Worm (Caenorhabditis elegans) whole organism, mixed stage, embryonic: ENCODE data around the gene ttr-32.

Experiments used
- M03D4.4 ChIP-seq: sonication (generic microtip); optimal IDR thresholded peaks from 2 replicates; lab custom pipeline; 2017; ENCODE audit warnings: mild to moderate bottlenecking, missing genetic modification characterization, missing compliant biosample characterization
- ceh-39 ChIP-seq: fragments of 150-350 bp; optimal IDR thresholded peaks from 2 replicates; lab custom pipeline; 2014; ENCODE audit warnings: missing biosample characterization, missing genetic modification characterization
- ceh-43 ChIP-seq: fragments of 200-800 bp; sonication (Bioruptor generic); optimal IDR thresholded peaks from 2 replicates; lab custom pipeline; 2018; ENCODE audit warnings: mild to moderate bottlenecking, missing genetic modification characterization, moderate library complexity, missing compliant biosample characterization
- ces-1 ChIP-seq: fragments of 150-350 bp; optimal IDR thresholded peaks from 2 replicates; lab custom pipeline; 2014; ENCODE audit warnings: missing biosample characterization, missing genetic modification reagents, missing genetic modification characterization
- cnd-1 ChIP-seq: fragments of 200-800 bp; sonication (Bioruptor generic); optimal IDR thresholded peaks from 2 replicates; lab custom pipeline; 2018; ENCODE audit warnings: mild to moderate bottlenecking, missing genetic modification characterization, missing compliant biosample characterization
- drap-1 ChIP-seq: fragments of 200-800 bp; sonication (Bioruptor generic); optimal IDR thresholded peaks from 3 replicates; lab custom pipeline; 2018; ENCODE audit warnings: mild to moderate bottlenecking, missing genetic modification characterization, missing compliant biosample characterization
- elt-1 ChIP-seq: sonication (generic microtip); optimal IDR thresholded peaks from 2 replicates; lab custom pipeline; 2017; ENCODE audit warnings: missing genetic modification characterization, mild to moderate bottlenecking, missing compliant biosample characterization, antibody characterized with exemption, moderate library complexity, borderline replicate concordance; ENCODE audit not compliant: insufficient read depth
- elt-3 ChIP-seq: fragments of 150-350 bp; optimal IDR thresholded peaks from 2 replicates; lab custom pipeline; 2014; ENCODE audit warnings: missing biosample characterization, missing genetic modification characterization
- flh-1 ChIP-seq: fragments of 200-800 bp; sonication (Bioruptor generic); optimal IDR thresholded peaks from 2 replicates; lab custom pipeline; 2018; ENCODE audit warnings: mild to moderate bottlenecking, missing genetic modification characterization, moderate library complexity, missing compliant biosample characterization
- ham-2 ChIP-seq: fragments of 200-800 bp; sonication (Bioruptor generic); optimal IDR thresholded peaks from 2 replicates; lab custom pipeline; 2018; ENCODE audit warnings: mild to moderate bottlenecking, missing genetic modification characterization, missing compliant biosample characterization
- hlh-1 ChIP-seq: fragments of 150-350 bp; optimal IDR thresholded peaks from 2 replicates; lab custom pipeline; 2014; ENCODE audit warnings: missing biosample characterization, missing genetic modification reagents, missing genetic modification characterization
- lin-32 ChIP-seq: fragments of 200-800 bp; sonication (Bioruptor generic); optimal IDR thresholded peaks from 2 replicates; lab custom pipeline; 2018; ENCODE audit warnings: mild to moderate bottlenecking, missing genetic modification characterization, missing compliant biosample characterization
- lsy-2 ChIP-seq: fragments of 150-350 bp; optimal IDR thresholded peaks from 2 replicates; lab custom pipeline; 2014; ENCODE audit warnings: missing biosample characterization, missing genetic modification characterization
- mab-5 ChIP-seq: fragments of 150-350 bp; optimal IDR thresholded peaks from 2 replicates; lab custom pipeline; 2014; ENCODE audit warnings: missing biosample characterization, missing genetic modification characterization
- mep-1 ChIP-seq: fragments of 150-350 bp; optimal IDR thresholded peaks from 2 replicates; lab custom pipeline; 2017; ENCODE audit warnings: missing biosample characterization, missing genetic modification reagents, missing genetic modification characterization, inconsistent platforms
- mls-2 ChIP-seq: sonication (generic microtip); optimal IDR thresholded peaks from 2 replicates; lab custom pipeline; 2016; ENCODE audit warnings: mild to moderate bottlenecking, missing genetic modification characterization, moderate library complexity, missing compliant biosample characterization
- nhr-12 ChIP-seq: fragments of 150-350 bp; optimal IDR thresholded peaks from 2 replicates; lab custom pipeline; 2014; ENCODE audit warnings: missing biosample characterization, missing genetic modification characterization
- nhr-237 ChIP-seq: fragments of 150-350 bp; optimal IDR thresholded peaks from 2 replicates; lab custom pipeline; 2014; ENCODE audit warnings: missing biosample characterization, missing genetic modification characterization
- nhr-28 ChIP-seq: fragments of 150-350 bp; optimal IDR thresholded peaks from 2 replicates; lab custom pipeline; 2014; ENCODE audit warnings: missing biosample characterization, missing genetic modification characterization
- nhr-76 ChIP-seq: sonication (generic microtip); optimal IDR thresholded peaks from 2 replicates; lab custom pipeline; 2017; ENCODE audit warnings: missing biosample characterization, missing genetic modification characterization
- pha-4 ChIP-seq: fragments of 150-350 bp; optimal IDR thresholded peaks from 2 replicates; lab custom pipeline; 2018; ENCODE audit warnings: missing biosample characterization, missing genetic modification reagents, missing genetic modification characterization
- sem-2 ChIP-seq: fragments of 200-800 bp; sonication (Bioruptor generic); optimal IDR thresholded peaks from 2 replicates; lab custom pipeline; 2018; ENCODE audit warnings: mild to moderate bottlenecking, missing genetic modification characterization, missing compliant biosample characterization
- snpc-4 ChIP-seq: fragments of 150-350 bp; optimal IDR thresholded peaks from 2 replicates; lab custom pipeline; 2014; ENCODE audit warnings: missing biosample characterization, missing genetic modification characterization
- tbx-8 ChIP-seq: fragments of 200-800 bp; sonication (Bioruptor generic); optimal IDR thresholded peaks from 2 replicates; lab custom pipeline; 2018; ENCODE audit warnings: mild to moderate bottlenecking, missing genetic modification characterization, moderate library complexity, missing compliant biosample characterization
- unc-120 ChIP-seq: sonication (generic microtip); optimal IDR thresholded peaks from 2 replicates; lab custom pipeline; 2017; ENCODE audit warnings: missing genetic modification characterization, missing compliant biosample characterization; ENCODE audit not compliant: poor library complexity, severe bottlenecking
- unc-39 ChIP-seq: fragments of 150-350 bp; optimal IDR thresholded peaks from 2 replicates; lab custom pipeline; 2014; ENCODE audit warnings: missing biosample characterization, missing genetic modification characterization
- unc-62 ChIP-seq: fragments of 150-350 bp; optimal IDR thresholded peaks from 2 replicates; lab custom pipeline; 2014; ENCODE audit warnings: missing biosample characterization, missing genetic modification reagents, missing genetic modification characterization
- zip-8 ChIP-seq: fragments of 150-350 bp; optimal IDR thresholded peaks from 2 replicates; lab custom pipeline; 2014; ENCODE audit warnings: missing biosample characterization, missing genetic modification characterization
- ztf-11 ChIP-seq: fragments of 150-350 bp; optimal IDR thresholded peaks from 2 replicates; lab custom pipeline; 2014; ENCODE audit warnings: missing biosample characterization, missing genetic modification characterization

Gene ttr-32

DNA sequence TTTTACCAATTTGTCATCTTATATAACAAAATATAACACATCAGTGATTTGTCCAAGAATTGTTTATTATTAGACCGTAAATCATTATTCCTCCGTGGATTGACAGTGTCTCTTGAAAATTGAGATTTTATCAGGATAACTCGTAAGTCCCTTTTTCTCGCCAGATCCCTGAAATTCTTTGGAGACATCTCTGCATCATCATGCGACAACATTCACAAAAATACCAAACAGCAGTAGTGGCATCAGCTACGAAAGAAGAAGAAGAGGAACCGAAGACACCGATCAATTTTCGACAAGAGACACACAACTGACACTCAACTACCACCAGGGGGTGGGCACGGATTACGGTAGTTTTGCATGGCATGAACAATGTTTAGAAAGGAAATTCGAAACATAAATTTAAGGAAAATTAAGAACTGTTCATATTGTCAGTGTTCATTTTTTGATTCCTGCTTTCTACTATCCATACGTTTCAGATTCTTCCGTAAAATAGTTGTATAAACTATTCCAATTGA lies 41.3 kb upstream of the ttr-32 start:
- peak; percentile 15 for TF ChIP-seq lsy-2 (tag; lab: Kevin White, UChicago)
- TF ChIP-seq unc-120 (tag; lab: Kevin White, UChicago), result no peak
- TF ChIP-seq unc-62 (GFP tag; lab: Kevin White, UChicago), result peak; percentile 64
- no peak for TF ChIP-seq pha-4 (tag; lab: Kevin White, UChicago)
- TF ChIP-seq hlh-1 (tag; lab: Kevin White, UChicago), result peak; percentile 1
- peak; percentile 27 for TF ChIP-seq elt-1 (tag; lab: Kevin White, UChicago)

DNA sequence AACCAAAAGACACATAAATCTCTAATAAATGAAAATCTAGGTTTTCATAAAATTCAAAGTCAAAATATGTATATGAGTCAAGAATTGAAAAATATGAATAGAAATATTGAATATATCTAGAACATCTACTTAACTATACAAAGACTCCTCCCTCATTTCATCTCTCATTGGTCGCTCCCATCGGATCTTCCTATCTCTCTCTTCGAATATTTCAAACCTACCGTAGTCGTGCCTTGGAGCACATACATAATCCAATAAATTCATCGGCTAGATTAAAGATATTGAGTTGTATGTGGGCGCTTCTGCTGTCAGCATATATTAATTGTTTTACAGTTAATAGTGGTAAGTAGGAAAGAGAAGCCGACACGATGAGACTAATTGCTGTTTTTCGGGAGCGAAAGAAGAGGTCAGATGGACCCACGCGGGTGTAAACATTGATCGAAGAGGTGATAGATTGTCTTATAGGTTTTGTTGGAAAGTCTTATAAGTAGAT lies 39.2 kb upstream of the ttr-32 start:
- TF ChIP-seq ceh-39, result no peak
- peak; percentile 81 for TF ChIP-seq unc-62 (GFP tag; lab: Kevin White, UChicago)
- no peak for TF ChIP-seq lin-32
- peak; percentile 30 for TF ChIP-seq lsy-2 (tag; lab: Kevin White, UChicago)
- TF ChIP-seq ceh-43 (GFP tag; lab: Kevin White, UChicago), result no peak
- TF ChIP-seq ham-2 (GFP tag; lab: Kevin White, UChicago), result no peak

DNA sequence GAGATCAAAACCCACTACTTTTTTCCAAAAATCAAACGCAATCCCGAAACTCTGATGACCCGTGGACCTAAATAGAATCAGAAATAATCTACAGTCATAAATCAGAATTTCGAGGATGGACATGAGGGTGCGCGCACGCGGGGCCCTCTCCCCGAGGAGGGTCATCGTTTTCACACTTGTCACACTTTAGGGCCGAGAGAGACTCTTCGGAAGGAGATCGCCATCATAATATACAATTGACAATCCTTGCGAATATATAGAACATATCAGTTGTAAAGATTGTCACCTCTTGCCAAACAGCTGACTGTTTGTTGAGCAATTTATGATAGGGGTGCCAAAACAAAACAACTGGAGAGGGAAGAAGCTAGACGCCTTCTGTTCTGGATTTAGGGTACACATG lies 36.1 kb upstream of the ttr-32 start:
- TF ChIP-seq sem-2 (GFP tag; lab: Kevin White, UChicago), result no peak
- TF ChIP-seq zip-8 (tag; lab: Kevin White, UChicago), result no peak
- TF ChIP-seq elt-1 (tag; lab: Kevin White, UChicago), result no peak
- no peak for TF ChIP-seq unc-39 (tag; lab: Kevin White, UChicago)
- no peak for TF ChIP-seq snpc-4
- no peak for TF ChIP-seq lsy-2 (tag; lab: Kevin White, UChicago)
- TF ChIP-seq unc-120 (tag; lab: Kevin White, UChicago), result no peak
- no peak for TF ChIP-seq nhr-12 (tag; lab: Kevin White, UChicago)
- no peak for TF ChIP-seq nhr-28 (tag; lab: Kevin White, UChicago)
- TF ChIP-seq hlh-1 (tag; lab: Kevin White, UChicago), result peak; percentile 70
- TF ChIP-seq tbx-8 (GFP tag; lab: Kevin White, UChicago), result no peak
- no peak for TF ChIP-seq flh-1
- TF ChIP-seq unc-62 (GFP tag; lab: Kevin White, UChicago), result peak; percentile 79
- no peak for TF ChIP-seq ham-2 (GFP tag; lab: Kevin White, UChicago)
- no peak for TF ChIP-seq nhr-76
- no peak for TF ChIP-seq mab-5
- TF ChIP-seq ces-1 (GFP tag; lab: Kevin White, UChicago), result no peak
- no peak for TF ChIP-seq ceh-43 (GFP tag; lab: Kevin White, UChicago)

DNA sequence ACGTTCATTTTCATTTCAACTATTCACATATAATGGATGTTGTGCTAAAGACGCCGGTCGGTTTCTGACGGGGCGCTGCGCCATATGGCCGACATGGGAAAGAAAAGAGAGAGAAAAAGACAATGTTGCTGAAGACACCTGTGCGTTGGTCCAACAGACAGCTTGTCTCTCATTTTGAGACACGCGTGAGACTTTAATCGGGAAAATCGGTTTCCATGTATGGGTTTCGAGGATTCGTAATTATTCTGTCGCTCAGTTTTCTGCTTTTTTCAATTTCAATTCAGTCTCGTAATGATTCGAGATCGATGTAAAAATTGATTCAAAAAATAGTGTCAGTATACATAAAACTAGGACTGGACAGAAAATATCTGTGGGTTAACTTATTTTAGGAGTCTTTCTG lies 35.4 kb upstream of the ttr-32 start:
- TF ChIP-seq unc-39 (tag; lab: Kevin White, UChicago) (no peak), ztf-11 (no peak), elt-3 (no peak), snpc-4 (no peak), mab-5 (no peak), nhr-237 (no peak), M03D4.4 (tag; lab: Kevin White, UChicago) (no peak), tbx-8 (GFP tag; lab: Kevin White, UChicago) (no peak), sem-2 (GFP tag; lab: Kevin White, UChicago) (no peak), elt-1 (tag; lab: Kevin White, UChicago) (no peak), nhr-76 (no peak), unc-120 (tag; lab: Kevin White, UChicago) (no peak), zip-8 (tag; lab: Kevin White, UChicago) (no peak)

DNA sequence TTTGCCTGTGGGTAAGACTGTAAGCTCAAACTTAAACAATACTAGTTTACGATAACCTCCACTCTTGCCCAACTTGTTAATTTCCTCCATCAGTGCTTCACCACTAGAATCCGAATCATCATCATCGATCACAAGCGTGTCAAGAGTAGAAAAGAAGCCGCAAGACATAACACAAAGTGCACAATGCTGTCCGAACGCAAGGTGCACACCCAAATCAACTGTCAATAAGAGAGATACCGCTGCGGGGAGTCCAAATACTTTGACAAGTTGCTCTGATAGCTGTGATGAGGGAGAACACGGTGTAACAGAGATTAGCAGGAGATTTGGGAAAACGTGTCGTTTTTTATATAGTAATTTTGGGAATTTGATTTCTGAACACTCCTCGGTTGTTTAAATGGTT lies 34.8 kb upstream of the ttr-32 start:
- TF ChIP-seq ceh-43 (GFP tag; lab: Kevin White, UChicago) (no peak), hlh-1 (tag; lab: Kevin White, UChicago) (peak; percentile 67), drap-1 (no peak), sem-2 (GFP tag; lab: Kevin White, UChicago) (no peak), elt-1 (tag; lab: Kevin White, UChicago) (no peak), mls-2 (tag; lab: Kevin White, UChicago) (no peak), cnd-1 (tag; lab: Kevin White, UChicago) (no peak), lsy-2 (tag; lab: Kevin White, UChicago) (no peak), unc-62 (GFP tag; lab: Kevin White, UChicago) (peak; percentile 72), mep-1 (tag; lab: Kevin White, UChicago) (no peak), zip-8 (tag; lab: Kevin White, UChicago) (no peak), elt-3 (no peak), nhr-12 (tag; lab: Kevin White, UChicago) (no peak), pha-4 (tag; lab: Kevin White, UChicago) (no peak), nhr-76 (no peak), ces-1 (GFP tag; lab: Kevin White, UChicago) (no peak), ham-2 (GFP tag; lab: Kevin White, UChicago) (no peak)
